Worm (Caenorhabditis elegans): ENCODE measurements around the gene sdz-1.

Gene sdz-1

ce11 chrIII:8719105-8719504 lies 19.0 kb upstream of the sdz-1 start:
- TF ChIP-seq fos-1 (tag; optimal IDR thresholded peaks at IDR 0.05) (no peak), sptf-1 (tag; optimal IDR thresholded peaks at IDR 0.05) (no peak), lin-15B (tag; optimal IDR thresholded peaks at IDR 0.05) (no peak), xbp-1 (tag; optimal IDR thresholded peaks at IDR 0.05) (no peak), lin-35 (GFP tag; optimal IDR thresholded peaks at IDR 0.05) (no peak), sup-37 (GFP tag; optimal IDR thresholded peaks at IDR 0.05) (no peak), vab-15 (tag; optimal IDR thresholded peaks at IDR 0.05) (no peak), isw-1 (GFP tag; IDR thresholded peaks at IDR 0.05) (no peak), nhr-12 (tag; optimal IDR thresholded peaks at IDR 0.05) (no peak), nhr-84 (tag; optimal IDR thresholded peaks at IDR 0.05) (no peak), lsy-2 (tag; optimal IDR thresholded peaks at IDR 0.05) (no peak), jun-1 (tag; optimal IDR thresholded peaks at IDR 0.05) (no peak), pqm-1 (tag; optimal IDR thresholded peaks at IDR 0.05) (no peak), C34B4.2 (tag; optimal IDR thresholded peaks at IDR 0.05) (no peak), nhr-71 (tag; optimal IDR thresholded peaks at IDR 0.05) (no peak), egl-27 (tag; optimal IDR thresholded peaks at IDR 0.05) (no peak), lin-14 (GFP tag; optimal IDR thresholded peaks at IDR 0.05) (no peak), grh-1 (GFP tag; IDR thresholded peaks at IDR 0.05) (no peak)

- TF ChIP-seq lin-35 (GFP tag; optimal IDR thresholded peaks at IDR 0.05), result peak in 1 of 2 experiments; percentile 11
- TF ChIP-seq mef-2 (tag; optimal IDR thresholded peaks at IDR 0.05), result no peak
Observed at ce11 chrIII:8718592-8718991, 18.5 kb upstream of the sdz-1 start.

- TF ChIP-seq unc-62 (GFP tag; optimal IDR thresholded peaks at IDR 0.05) (no peak), lin-13 (GFP tag; optimal IDR thresholded peaks at IDR 0.05) (no peak), egl-27 (tag; optimal IDR thresholded peaks at IDR 0.05) (no peak), ztf-11 (tag; optimal IDR thresholded peaks at IDR 0.05) (no peak), pag-3 (tag; optimal IDR thresholded peaks at IDR 0.05; ENCODE audit: borderline replicate concordance, insufficient read depth) (no peak), nhr-71 (tag; optimal IDR thresholded peaks at IDR 0.05) (peak; percentile 17), lsy-2 (tag; optimal IDR thresholded peaks at IDR 0.05) (peak in 1 of 2 experiments; percentile 45), swsn-7 (tag; optimal IDR thresholded peaks at IDR 0.05) (peak; percentile 9), lin-35 (GFP tag; optimal IDR thresholded peaks at IDR 0.05) (peak; percentile 4 to 48), ceh-82 (tag; optimal IDR thresholded peaks at IDR 0.05) (peak in 1 of 3 experiments; percentile 6), dpl-1 (GFP tag; optimal IDR thresholded peaks at IDR 0.05) (peak in 2 of 3 experiments; percentile 8 to 34), elt-3 (tag; optimal IDR thresholded peaks at IDR 0.05) (no peak), nhr-77 (tag; optimal IDR thresholded peaks at IDR 0.05) (no peak), efl-1 (optimal IDR thresholded peaks at IDR 0.05) (peak in 1 of 2 experiments; percentile 33), efl-1 (GFP tag; optimal IDR thresholded peaks at IDR 0.05 in 1 of 2) (peak; percentile 33 to 89), ztf-4 (tag; optimal IDR thresholded peaks at IDR 0.05) (no peak), unc-130 (tag; optimal IDR thresholded peaks at IDR 0.05) (no peak), dsc-1 (tag; optimal IDR thresholded peaks at IDR 0.05) (no peak), sox-4 (tag; optimal IDR thresholded peaks at IDR 0.05) (no peak), snu-23 (GFP tag; optimal IDR thresholded peaks at IDR 0.05) (peak; percentile 21)
Observed at ce11 chrIII:8717231-8717694, 17.1 kb upstream of the sdz-1 start, which contains the start of gene mrpl-11. TSS of gene mrpl-11 (plus strand) at chrIII:8717644.

DNA sequence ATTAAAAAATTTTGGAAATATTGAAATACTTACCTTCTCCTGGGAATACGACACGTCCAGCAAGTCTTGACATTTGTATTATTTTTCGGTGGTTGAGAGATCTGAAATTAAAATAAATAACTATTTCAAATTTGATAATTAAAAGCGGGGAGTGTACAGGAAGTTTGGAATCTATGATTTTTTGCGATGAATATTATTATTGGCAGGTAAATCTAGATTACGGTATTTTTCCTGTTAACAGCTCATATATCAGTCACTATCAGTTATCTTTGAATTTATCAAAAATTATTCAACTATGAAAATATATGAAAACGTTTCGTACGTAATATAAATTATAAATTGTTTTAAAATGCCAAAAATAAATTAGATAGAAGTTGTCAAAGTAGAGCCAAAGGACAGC lies 15.9 kb upstream of the sdz-1 start, which contains the start of gene B0303.14:
Gene B0303.14 (minus strand): TSS at position 101 of the 400 bp plus-strand sequence.
- TF ChIP-seq pag-3 (tag; optimal IDR thresholded peaks at IDR 0.05; ENCODE audit: borderline replicate concordance, insufficient read depth) (no peak), zag-1 (tag; optimal IDR thresholded peaks at IDR 0.05) (no peak), grh-1 (GFP tag; IDR thresholded peaks at IDR 0.05) (no peak), blmp-1 (tag; optimal IDR thresholded peaks at IDR 0.05) (no peak), ceh-90 (tag; optimal IDR thresholded peaks at IDR 0.05) (no peak), mab-9 (GFP tag; IDR thresholded peaks at IDR 0.05) (no peak), mep-1 (tag; optimal IDR thresholded peaks at IDR 0.05) (no peak), lin-14 (GFP tag; optimal IDR thresholded peaks at IDR 0.05) (no peak), nhr-28 (tag; optimal IDR thresholded peaks at IDR 0.05) (no peak), ceh-88 (GFP tag; IDR thresholded peaks at IDR 0.05) (no peak), sox-4 (tag; optimal IDR thresholded peaks at IDR 0.05) (no peak), nhr-47 (tag; optimal IDR thresholded peaks at IDR 0.05) (no peak), lin-35 (GFP tag; optimal IDR thresholded peaks at IDR 0.05) (no peak), mdl-1 (tag; optimal IDR thresholded peaks at IDR 0.05) (no peak), snpc-4 (tag; optimal IDR thresholded peaks at IDR 0.05) (no peak), unc-86 (tag; optimal IDR thresholded peaks at IDR 0.05) (no peak), nhr-20 (tag; optimal IDR thresholded peaks at IDR 0.05) (no peak)
